Comparison of ENCODE assay signal across 5 worm cellular contexts in the genomic region with DNA sequence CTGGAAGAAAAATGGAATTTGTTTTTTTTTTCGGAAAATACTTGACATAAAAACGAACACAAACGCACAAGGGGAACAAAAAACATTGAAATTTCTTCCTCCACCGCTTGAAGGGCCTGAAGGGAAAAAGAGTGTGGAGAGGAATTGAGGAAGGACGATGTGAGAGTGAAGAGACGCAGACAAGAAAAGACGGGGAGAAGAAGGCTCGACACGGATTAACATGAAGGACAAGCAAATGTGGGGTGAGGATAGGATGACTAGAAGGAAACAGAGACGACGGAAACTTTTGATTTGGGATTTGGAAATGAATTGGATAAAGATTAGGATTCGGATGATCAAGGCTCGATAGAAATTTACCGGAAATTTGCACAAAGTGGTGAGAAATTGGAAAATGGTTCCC.
A peak's percentile ranks its signal among the peaks of the same experiment; 100 is the strongest.
TF ChIP-seq lines count a peak whose summit lies in the region.

No protein-coding gene starts in this region.

TF ChIP-seq in whole organism, L1 larva, 84 proteins besides CTCF, POLR2A, EP300 and RAD21 (continued from another document):
- TF ChIP-seq egl-13 (tag; optimal IDR thresholded peaks at IDR 0.05; lab: Kevin White, UChicago): peak; percentile 22
- peak; percentile 37 for TF ChIP-seq nhr-71 (tag; optimal IDR thresholded peaks at IDR 0.05; lab: Kevin White, UChicago)
- peak; percentile 57 for TF ChIP-seq lin-14 (GFP tag; optimal IDR thresholded peaks at IDR 0.05; lab: Kevin White, UChicago)
- TF ChIP-seq dsc-1 (tag; optimal IDR thresholded peaks at IDR 0.05; lab: Kevin White, UChicago): peak; percentile 50
- TF ChIP-seq sup-37 (GFP tag; optimal IDR thresholded peaks at IDR 0.05; lab: Kevin White, UChicago): no peak

TF ChIP-seq in whole organism, L2 larva, 48 proteins besides CTCF, POLR2A, EP300 and RAD21 (continued from another document):
- TF ChIP-seq nhr-25 (tag; optimal IDR thresholded peaks at IDR 0.05; lab: Kevin White, UChicago) (no peak), nhr-23 (tag; optimal IDR thresholded peaks at IDR 0.05; lab: Kevin White, UChicago) (no peak), dmd-4 (tag; optimal IDR thresholded peaks at IDR 0.05; lab: Kevin White, UChicago) (no peak), nhr-129 (tag; optimal IDR thresholded peaks at IDR 0.05; lab: Kevin White, UChicago) (peak; percentile 51), unc-55 (GFP tag; optimal IDR thresholded peaks at IDR 0.05; lab: Kevin White, UChicago) (peak; percentile 42), Y55F3AM.14 (GFP tag; optimal IDR thresholded peaks at IDR 0.05; lab: Kevin White, UChicago) (no peak)

TF ChIP-seq in whole organism, L3 larva, 47 proteins besides CTCF, POLR2A, EP300 and RAD21 (continued from another document):
- TF ChIP-seq jun-1 (tag; optimal IDR thresholded peaks at IDR 0.05; lab: Kevin White, UChicago) (no peak), nhr-23 (tag; optimal IDR thresholded peaks at IDR 0.05; lab: Kevin White, UChicago) (peak; percentile 1), nhr-28 (tag; optimal IDR thresholded peaks at IDR 0.05; lab: Kevin White, UChicago) (no peak), sea-2 (GFP tag; optimal IDR thresholded peaks at IDR 0.05; lab: Kevin White, UChicago) (no peak), hmg-11 (tag; optimal IDR thresholded peaks at IDR 0.05; lab: Kevin White, UChicago) (peak; percentile 30), ceh-28 (tag; optimal IDR thresholded peaks at IDR 0.05; lab: Kevin White, UChicago) (no peak), egl-27 (tag; optimal IDR thresholded peaks at IDR 0.05; lab: Kevin White, UChicago) (no peak), nhr-25 (tag; optimal IDR thresholded peaks at IDR 0.05; lab: Kevin White, UChicago) (peak; percentile 7), fkh-2 (tag; optimal IDR thresholded peaks at IDR 0.05; lab: Kevin White, UChicago) (no peak), nhr-43 (tag; optimal IDR thresholded peaks at IDR 0.05; lab: Kevin White, UChicago; ENCODE audit: poor library complexity, severe bottlenecking) (no peak)

TF ChIP-seq in whole organism, late embryonic, 69 proteins besides CTCF, POLR2A, EP300 and RAD21 (continued from another document):
- TF ChIP-seq pqm-1 (tag; optimal IDR thresholded peaks at IDR 0.05; lab: Kevin White, UChicago): no peak
- TF ChIP-seq unc-55 (GFP tag; optimal IDR thresholded peaks at IDR 0.05; lab: Kevin White, UChicago): peak; percentile 39
- TF ChIP-seq nfya-1 (tag; optimal IDR thresholded peaks at IDR 0.05; lab: Kevin White, UChicago): peak; percentile 43
- TF ChIP-seq tbx-2 (tag; optimal IDR thresholded peaks at IDR 0.05; lab: Kevin White, UChicago): peak; percentile 21
- TF ChIP-seq che-1 (tag; optimal IDR thresholded peaks at IDR 0.05; lab: Kevin White, UChicago): no peak
- TF ChIP-seq ceh-9 (tag; optimal IDR thresholded peaks at IDR 0.05; lab: Kevin White, UChicago): no peak
- TF ChIP-seq ceh-30 (tag; optimal IDR thresholded peaks at IDR 0.05; lab: Kevin White, UChicago): no peak
- TF ChIP-seq sox-4 (tag; optimal IDR thresholded peaks at IDR 0.05; lab: Kevin White, UChicago): no peak
- TF ChIP-seq ceh-6 (GFP tag; optimal IDR thresholded peaks at IDR 0.05; lab: Kevin White, UChicago): no peak
- TF ChIP-seq eyg-1 (tag; optimal IDR thresholded peaks at IDR 0.05; lab: Kevin White, UChicago): no peak
- TF ChIP-seq ceh-18 (tag; optimal IDR thresholded peaks at IDR 0.05; lab: Kevin White, UChicago): peak; percentile 25
- TF ChIP-seq C08G9.2 (tag; optimal IDR thresholded peaks at IDR 0.05; lab: Kevin White, UChicago): no peak
- no peak for TF ChIP-seq ceh-22 (tag; optimal IDR thresholded peaks at IDR 0.05; lab: Kevin White, UChicago)
- TF ChIP-seq odd-2 (tag; optimal IDR thresholded peaks at IDR 0.05; lab: Kevin White, UChicago): no peak
- no peak for TF ChIP-seq ceh-48 (tag; optimal IDR thresholded peaks at IDR 0.05; lab: Kevin White, UChicago)
- no peak for TF ChIP-seq sdc-2 (tag; optimal IDR thresholded peaks at IDR 0.05; lab: Kevin White, UChicago)
- TF ChIP-seq ceh-24 (tag; optimal IDR thresholded peaks at IDR 0.05; lab: Kevin White, UChicago): no peak
- TF ChIP-seq hlh-8 (tag; optimal IDR thresholded peaks at IDR 0.05; lab: Kevin White, UChicago): no peak
- TF ChIP-seq rnt-1 (tag; optimal IDR thresholded peaks at IDR 0.05; lab: Kevin White, UChicago): no peak

TF ChIP-seq in whole organism, mixed stage, embryonic, 35 proteins besides CTCF, POLR2A, EP300 and RAD21 (continued from another document):
- TF ChIP-seq ces-1 (GFP tag; optimal IDR thresholded peaks at IDR 0.05; lab: Kevin White, UChicago) (peak; percentile 39), sem-2 (GFP tag; optimal IDR thresholded peaks at IDR 0.05; lab: Kevin White, UChicago) (no peak), nhr-237 (tag; optimal IDR thresholded peaks at IDR 0.05; lab: Kevin White, UChicago) (no peak), bed-3 (GFP tag; optimal IDR thresholded peaks at IDR 0.05; lab: Kevin White, UChicago) (no peak), tbx-8 (GFP tag; optimal IDR thresholded peaks at IDR 0.05; lab: Kevin White, UChicago) (no peak), ztf-11 (tag; optimal IDR thresholded peaks at IDR 0.05; lab: Kevin White, UChicago) (no peak), snpc-4 (tag; optimal IDR thresholded peaks at IDR 0.05; lab: Kevin White, UChicago) (no peak), blmp-1 (tag; optimal IDR thresholded peaks at IDR 0.05; lab: Kevin White, UChicago) (no peak), hlh-1 (tag; optimal IDR thresholded peaks at IDR 0.05; lab: Kevin White, UChicago) (no peak), drap-1 (GFP tag; optimal IDR thresholded peaks at IDR 0.05; lab: Kevin White, UChicago) (no peak), pha-4 (tag; optimal IDR thresholded peaks at IDR 0.05; lab: Kevin White, UChicago) (no peak), elt-1 (tag; optimal IDR thresholded peaks at IDR 0.05; lab: Kevin White, UChicago; ENCODE audit: borderline replicate concordance, insufficient read depth) (no peak), M03D4.4 (tag; optimal IDR thresholded peaks at IDR 0.05; lab: Kevin White, UChicago) (no peak)
